Fruit fly (Drosophila melanogaster): Measurements from ENCODE around the gene Tango14.

- no peak for TF ChIP-seq CTCF (optimal IDR thresholded peaks at IDR 0.05)
- no peak for TF ChIP-seq CG8478 (optimal IDR thresholded peaks at IDR 0.05)
These were observed 7.9 kb upstream of the Tango14 start, which contains the start of the genes Tfb4 and Vps29 for dm6 chr2L:1150554-1150953.

All from S2 (cell line).